Worm (Caenorhabditis elegans) whole organism, mixed stage, embryonic: ENCODE results near the gene zgpa-1.

ENCODE experiments used
- bed-3 ChIP-seq: fragments of 200-800 bp; sonication (Bioruptor generic); optimal IDR thresholded peaks from 3 replicates; lab custom pipeline; 2018; ENCODE audit warnings: mild to moderate bottlenecking, missing genetic modification characterization, moderate library complexity, missing compliant biosample characterization
- blmp-1 ChIP-seq: fragments of 150-350 bp; optimal IDR thresholded peaks from 2 replicates; lab custom pipeline; 2014; ENCODE audit warnings: missing biosample characterization, missing genetic modification characterization
- ceh-39 ChIP-seq: fragments of 150-350 bp; optimal IDR thresholded peaks from 2 replicates; lab custom pipeline; 2014; ENCODE audit warnings: missing biosample characterization, missing genetic modification characterization
- ceh-43 ChIP-seq: fragments of 200-800 bp; sonication (Bioruptor generic); optimal IDR thresholded peaks from 2 replicates; lab custom pipeline; 2018; ENCODE audit warnings: mild to moderate bottlenecking, missing genetic modification characterization, moderate library complexity, missing compliant biosample characterization
- ceh-83 ChIP-seq: fragments of 200-800 bp; sonication (Bioruptor generic); optimal IDR thresholded peaks from 2 replicates; lab custom pipeline; 2018; ENCODE audit warnings: mild to moderate bottlenecking, missing genetic modification characterization, missing compliant biosample characterization
- ces-1 ChIP-seq: fragments of 150-350 bp; optimal IDR thresholded peaks from 2 replicates; lab custom pipeline; 2014; ENCODE audit warnings: missing biosample characterization, missing genetic modification reagents, missing genetic modification characterization
- drap-1 ChIP-seq: fragments of 200-800 bp; sonication (Bioruptor generic); optimal IDR thresholded peaks from 3 replicates; lab custom pipeline; 2018; ENCODE audit warnings: mild to moderate bottlenecking, missing genetic modification characterization, missing compliant biosample characterization
- elt-1 ChIP-seq: sonication (generic microtip); optimal IDR thresholded peaks from 2 replicates; lab custom pipeline; 2017; ENCODE audit warnings: missing genetic modification characterization, mild to moderate bottlenecking, missing compliant biosample characterization, antibody characterized with exemption, moderate library complexity, borderline replicate concordance; ENCODE audit not compliant: insufficient read depth
- elt-3 ChIP-seq: fragments of 150-350 bp; optimal IDR thresholded peaks from 2 replicates; lab custom pipeline; 2014; ENCODE audit warnings: missing biosample characterization, missing genetic modification characterization
- flh-1 ChIP-seq: fragments of 200-800 bp; sonication (Bioruptor generic); optimal IDR thresholded peaks from 2 replicates; lab custom pipeline; 2018; ENCODE audit warnings: mild to moderate bottlenecking, missing genetic modification characterization, moderate library complexity, missing compliant biosample characterization
- ham-2 ChIP-seq: fragments of 200-800 bp; sonication (Bioruptor generic); optimal IDR thresholded peaks from 2 replicates; lab custom pipeline; 2018; ENCODE audit warnings: mild to moderate bottlenecking, missing genetic modification characterization, missing compliant biosample characterization
- hlh-1 ChIP-seq: fragments of 150-350 bp; optimal IDR thresholded peaks from 2 replicates; lab custom pipeline; 2014; ENCODE audit warnings: missing biosample characterization, missing genetic modification reagents, missing genetic modification characterization
- lin-13 ChIP-seq: fragments of 150-350 bp; optimal IDR thresholded peaks from 2 replicates; lab custom pipeline; 2014; ENCODE audit warnings: missing biosample characterization, missing genetic modification characterization
- lin-32 ChIP-seq: fragments of 200-800 bp; sonication (Bioruptor generic); optimal IDR thresholded peaks from 2 replicates; lab custom pipeline; 2018; ENCODE audit warnings: mild to moderate bottlenecking, missing genetic modification characterization, missing compliant biosample characterization
- lsy-2 ChIP-seq: fragments of 150-350 bp; optimal IDR thresholded peaks from 2 replicates; lab custom pipeline; 2014; ENCODE audit warnings: missing biosample characterization, missing genetic modification characterization
- mab-5 ChIP-seq: fragments of 150-350 bp; optimal IDR thresholded peaks from 2 replicates; lab custom pipeline; 2014; ENCODE audit warnings: missing biosample characterization, missing genetic modification characterization
- mep-1 ChIP-seq: fragments of 150-350 bp; optimal IDR thresholded peaks from 2 replicates; lab custom pipeline; 2017; ENCODE audit warnings: missing biosample characterization, missing genetic modification reagents, missing genetic modification characterization, inconsistent platforms
- nhr-12 ChIP-seq: fragments of 150-350 bp; optimal IDR thresholded peaks from 2 replicates; lab custom pipeline; 2014; ENCODE audit warnings: missing biosample characterization, missing genetic modification characterization
- nhr-2 ChIP-seq: fragments of 150-350 bp; optimal IDR thresholded peaks from 2 replicates; lab custom pipeline; 2014; ENCODE audit warnings: missing biosample characterization, missing genetic modification characterization
- nhr-237 ChIP-seq: fragments of 150-350 bp; optimal IDR thresholded peaks from 2 replicates; lab custom pipeline; 2014; ENCODE audit warnings: missing biosample characterization, missing genetic modification characterization
- nhr-28 ChIP-seq: fragments of 150-350 bp; optimal IDR thresholded peaks from 2 replicates; lab custom pipeline; 2014; ENCODE audit warnings: missing biosample characterization, missing genetic modification characterization
- nhr-76 ChIP-seq: sonication (generic microtip); optimal IDR thresholded peaks from 2 replicates; lab custom pipeline; 2017; ENCODE audit warnings: missing biosample characterization, missing genetic modification characterization
- pha-4 ChIP-seq: fragments of 150-350 bp; optimal IDR thresholded peaks from 2 replicates; lab custom pipeline; 2018; ENCODE audit warnings: missing biosample characterization, missing genetic modification reagents, missing genetic modification characterization
- sem-2 ChIP-seq: fragments of 200-800 bp; sonication (Bioruptor generic); optimal IDR thresholded peaks from 2 replicates; lab custom pipeline; 2018; ENCODE audit warnings: mild to moderate bottlenecking, missing genetic modification characterization, missing compliant biosample characterization
- snpc-4 ChIP-seq: fragments of 150-350 bp; optimal IDR thresholded peaks from 2 replicates; lab custom pipeline; 2014; ENCODE audit warnings: missing biosample characterization, missing genetic modification characterization
- sptf-1 ChIP-seq: sonication (generic microtip); optimal IDR thresholded peaks from 2 replicates; lab custom pipeline; 2017; ENCODE audit warnings: mild to moderate bottlenecking, missing genetic modification characterization, moderate library complexity, missing compliant biosample characterization
- unc-120 ChIP-seq: sonication (generic microtip); optimal IDR thresholded peaks from 2 replicates; lab custom pipeline; 2017; ENCODE audit warnings: missing genetic modification characterization, missing compliant biosample characterization; ENCODE audit not compliant: poor library complexity, severe bottlenecking
- unc-39 ChIP-seq: fragments of 150-350 bp; optimal IDR thresholded peaks from 2 replicates; lab custom pipeline; 2014; ENCODE audit warnings: missing biosample characterization, missing genetic modification characterization
- unc-62 ChIP-seq: fragments of 150-350 bp; optimal IDR thresholded peaks from 2 replicates; lab custom pipeline; 2014; ENCODE audit warnings: missing biosample characterization, missing genetic modification reagents, missing genetic modification characterization
- zip-8 ChIP-seq: fragments of 150-350 bp; optimal IDR thresholded peaks from 2 replicates; lab custom pipeline; 2014; ENCODE audit warnings: missing biosample characterization, missing genetic modification characterization
- ztf-11 ChIP-seq: fragments of 150-350 bp; optimal IDR thresholded peaks from 2 replicates; lab custom pipeline; 2014; ENCODE audit warnings: missing biosample characterization, missing genetic modification characterization

zgpa-1 gene

DNA sequence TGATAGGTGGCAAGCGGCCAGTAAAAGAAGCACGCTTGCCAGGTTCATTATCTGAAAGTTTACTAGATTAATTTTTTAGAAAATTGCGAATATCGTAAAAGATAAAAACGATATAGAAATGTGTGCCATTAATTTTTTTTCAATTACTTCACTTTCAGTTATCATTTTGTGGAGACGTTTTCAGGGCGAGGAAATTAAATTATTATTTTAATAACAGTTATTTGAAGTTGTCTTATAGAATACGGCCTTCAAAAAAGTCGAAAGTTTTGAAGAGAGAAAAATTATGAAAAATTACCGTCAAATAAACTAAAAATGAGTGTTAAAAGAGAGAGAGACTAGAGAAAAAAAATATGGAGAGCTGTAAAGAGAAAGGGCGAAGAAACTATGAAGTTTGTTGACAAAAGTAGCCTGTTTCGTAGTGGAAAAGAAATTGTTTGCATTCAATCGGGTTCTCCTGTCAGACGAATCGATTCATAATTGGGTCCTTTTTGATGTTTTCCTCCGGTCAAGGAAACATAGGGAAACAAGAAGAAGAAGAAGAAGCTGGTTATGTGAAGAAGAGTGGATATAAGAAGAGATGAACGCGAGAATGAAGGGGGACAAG is 22.1 kb upstream of the zgpa-1 start, which contains the start of gene erp-44.2:
TSS of gene erp-44.2 (minus strand) at position 51 of the 604 bp plus-strand sequence.
- TF ChIP-seq mab-5 (tag; lab: Kevin White, UChicago) = no peak
- no peak for TF ChIP-seq flh-1
- no peak for TF ChIP-seq zip-8 (tag; lab: Kevin White, UChicago)
- TF ChIP-seq elt-3 (tag; lab: Kevin White, UChicago) = no peak
- TF ChIP-seq blmp-1 (tag; lab: Kevin White, UChicago) = no peak
- no peak for TF ChIP-seq hlh-1 (tag; lab: Kevin White, UChicago)
- no peak for TF ChIP-seq ham-2 (GFP tag; lab: Kevin White, UChicago)
- TF ChIP-seq unc-62 = no peak
- no peak for TF ChIP-seq snpc-4 (tag; lab: Kevin White, UChicago)
- TF ChIP-seq lin-13 (tag; lab: Kevin White, UChicago) = no peak
- TF ChIP-seq sem-2 (GFP tag; lab: Kevin White, UChicago) = no peak
- no peak for TF ChIP-seq ces-1
- no peak for TF ChIP-seq lin-32
- no peak for TF ChIP-seq ceh-43
- TF ChIP-seq bed-3 = no peak
- no peak for TF ChIP-seq ceh-83
- TF ChIP-seq ztf-11 (tag; lab: Kevin White, UChicago) = no peak

DNA sequence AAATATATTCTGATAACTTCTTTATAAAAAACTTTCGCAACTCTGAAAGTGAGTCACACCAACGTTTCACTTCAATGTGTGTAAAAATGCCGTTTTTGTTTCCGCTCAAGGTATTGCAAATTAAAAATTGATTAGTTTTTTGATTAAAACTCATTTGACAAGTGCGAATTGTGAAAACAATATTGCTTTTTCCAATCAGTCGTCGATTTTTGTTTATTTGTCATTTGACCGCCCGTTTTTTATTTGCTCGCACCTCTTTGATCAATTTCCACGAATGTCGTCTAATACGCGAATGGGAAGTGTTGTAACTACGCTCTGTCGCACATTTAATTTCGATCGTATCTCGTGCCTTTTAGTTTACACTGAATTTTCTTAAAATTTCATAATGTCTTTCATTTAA is 17.5 kb upstream of the zgpa-1 start, which contains the start of gene mvb-12:
TSS of gene mvb-12 (plus strand) at position 375 of the 400 bp plus-strand sequence.
- TF ChIP-seq nhr-12 (tag; lab: Kevin White, UChicago) = no peak
- peak; percentile 8 for TF ChIP-seq ces-1
- no peak for TF ChIP-seq lsy-2 (tag; lab: Kevin White, UChicago)
- no peak for TF ChIP-seq ceh-43

DNA sequence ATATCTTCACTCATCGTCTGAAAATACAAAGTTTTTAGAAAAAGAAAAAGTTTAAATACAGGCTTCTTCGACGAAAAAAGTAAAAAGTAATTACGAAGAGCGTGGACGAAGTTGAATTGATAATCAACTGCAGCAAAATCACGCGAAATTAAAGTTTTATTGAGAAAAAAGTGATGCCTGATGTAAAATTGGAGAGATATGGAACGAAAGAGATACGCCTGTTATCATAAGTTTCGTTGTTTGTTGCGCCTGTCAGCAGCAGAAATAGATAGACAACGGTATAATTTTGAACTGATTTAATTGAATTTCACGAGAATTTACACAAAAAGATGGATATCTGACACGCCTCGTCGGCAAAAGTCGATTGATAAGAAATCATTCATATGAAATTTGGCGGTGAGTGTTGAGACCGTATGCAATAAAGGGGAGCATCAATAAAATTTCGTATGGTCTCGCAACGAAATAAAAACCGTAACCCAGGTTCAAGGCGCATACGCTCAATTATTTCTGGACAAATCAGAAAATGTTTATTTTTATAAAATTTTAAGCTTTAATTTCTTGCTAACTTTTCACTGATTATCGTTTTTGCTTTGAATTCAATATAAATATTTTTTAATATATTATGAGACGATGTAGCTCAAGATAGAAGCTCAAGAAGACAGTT is 16.8 kb upstream of the zgpa-1 start, which contains the start of gene C06A6.4:
TSS of gene C06A6.4 (minus strand) at position 24 of the 664 bp plus-strand sequence.
- TF ChIP-seq sem-2 (GFP tag; lab: Kevin White, UChicago) = no peak
- no peak for TF ChIP-seq pha-4 (tag; lab: Kevin White, UChicago)
- TF ChIP-seq ceh-39 (tag; lab: Kevin White, UChicago) = no peak
- no peak for TF ChIP-seq nhr-2 (tag; lab: Kevin White, UChicago)
- no peak for TF ChIP-seq ham-2 (GFP tag; lab: Kevin White, UChicago)
- TF ChIP-seq lin-32 = no peak
- TF ChIP-seq lin-13 (tag; lab: Kevin White, UChicago) = no peak
- TF ChIP-seq elt-1 = no peak
- TF ChIP-seq ceh-83 = no peak
- TF ChIP-seq sptf-1 (tag; lab: Kevin White, UChicago) = no peak
- no peak for TF ChIP-seq bed-3

DNA sequence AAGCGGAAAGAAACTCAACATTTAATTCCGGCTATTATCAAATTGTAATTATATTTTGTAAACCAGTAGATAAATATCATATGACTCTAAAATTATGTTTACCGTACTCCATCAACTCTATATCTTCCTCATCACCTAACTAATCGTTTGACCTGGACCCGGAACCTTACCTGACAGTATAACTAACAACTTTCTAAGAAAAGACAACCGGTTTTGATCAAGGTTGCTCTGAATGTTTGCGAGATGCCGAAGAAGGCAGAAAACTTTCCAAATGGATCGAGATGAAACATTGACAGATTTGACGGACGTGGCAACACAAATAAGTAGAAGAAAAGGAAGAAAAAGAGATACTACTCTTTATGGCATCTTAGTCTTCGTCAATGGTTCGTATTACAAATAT is 12.0 kb upstream of the zgpa-1 start:
- no peak for TF ChIP-seq unc-39 (tag; lab: Kevin White, UChicago)
- no peak for TF ChIP-seq lin-32
- TF ChIP-seq unc-120 (tag; lab: Kevin White, UChicago) = no peak
- TF ChIP-seq ceh-39 (tag; lab: Kevin White, UChicago) = no peak
- TF ChIP-seq nhr-76 (tag; lab: Kevin White, UChicago) = no peak
- TF ChIP-seq hlh-1 (tag; lab: Kevin White, UChicago) = no peak
- no peak for TF ChIP-seq zip-8 (tag; lab: Kevin White, UChicago)
- no peak for TF ChIP-seq unc-62
- no peak for TF ChIP-seq ceh-43
- TF ChIP-seq lsy-2 (tag; lab: Kevin White, UChicago) = no peak
- TF ChIP-seq lin-13 (tag; lab: Kevin White, UChicago) = no peak
- TF ChIP-seq snpc-4 (tag; lab: Kevin White, UChicago) = no peak
- no peak for TF ChIP-seq mab-5 (tag; lab: Kevin White, UChicago)
- TF ChIP-seq drap-1 (GFP tag; lab: Kevin White, UChicago) = no peak
- TF ChIP-seq nhr-12 (tag; lab: Kevin White, UChicago) = no peak
- TF ChIP-seq ham-2 (GFP tag; lab: Kevin White, UChicago) = no peak
- TF ChIP-seq ztf-11 (tag; lab: Kevin White, UChicago) = no peak
- TF ChIP-seq ces-1 = no peak
- TF ChIP-seq sem-2 (GFP tag; lab: Kevin White, UChicago) = no peak

DNA sequence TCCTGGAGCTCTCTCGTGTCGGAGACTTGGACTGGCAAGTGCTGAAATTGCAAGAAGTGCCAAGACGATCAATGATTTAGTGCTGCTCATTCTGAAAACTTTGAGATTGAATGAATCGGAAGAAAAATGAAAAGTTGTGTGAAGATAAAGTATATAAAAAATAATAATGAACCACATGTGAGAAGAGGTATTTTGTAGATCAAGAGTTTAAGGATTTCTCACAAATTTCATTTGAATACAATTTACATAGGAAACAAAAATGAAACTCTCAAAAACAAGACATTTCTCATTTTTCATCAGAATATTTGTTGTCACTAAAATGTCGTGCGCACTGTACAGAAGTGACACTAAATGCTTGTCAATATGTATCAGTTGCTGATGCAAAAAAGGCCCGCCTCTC is 9.9 kb upstream of the zgpa-1 start, which contains the start of gene T14A8.2:
TSS of gene T14A8.2 (minus strand) at position 101 of the 400 bp plus-strand sequence.
- no peak for TF ChIP-seq ham-2 (GFP tag; lab: Kevin White, UChicago)
- TF ChIP-seq mab-5 (tag; lab: Kevin White, UChicago) = no peak
- TF ChIP-seq pha-4 (tag; lab: Kevin White, UChicago) = no peak
- TF ChIP-seq unc-39 (tag; lab: Kevin White, UChicago) = no peak
- no peak for TF ChIP-seq nhr-28 (tag; lab: Kevin White, UChicago)
- no peak for TF ChIP-seq hlh-1 (tag; lab: Kevin White, UChicago)
- no peak for TF ChIP-seq sptf-1 (tag; lab: Kevin White, UChicago)
- no peak for TF ChIP-seq lin-13 (tag; lab: Kevin White, UChicago)
- no peak for TF ChIP-seq nhr-76 (tag; lab: Kevin White, UChicago)
- no peak for TF ChIP-seq drap-1 (GFP tag; lab: Kevin White, UChicago)
- TF ChIP-seq mep-1 (tag; lab: Kevin White, UChicago) = no peak
- no peak for TF ChIP-seq blmp-1 (tag; lab: Kevin White, UChicago)
- no peak for TF ChIP-seq bed-3
- no peak for TF ChIP-seq ceh-39 (tag; lab: Kevin White, UChicago)
- TF ChIP-seq nhr-237 = no peak
- no peak for TF ChIP-seq unc-62
- no peak for TF ChIP-seq ceh-83
